Worm (Caenorhabditis elegans): Measurements from ENCODE around the gene C54D10.5.
A peak's percentile ranks its signal among the peaks of the same experiment; 100 is the strongest.

C54D10.5 gene

DNA sequence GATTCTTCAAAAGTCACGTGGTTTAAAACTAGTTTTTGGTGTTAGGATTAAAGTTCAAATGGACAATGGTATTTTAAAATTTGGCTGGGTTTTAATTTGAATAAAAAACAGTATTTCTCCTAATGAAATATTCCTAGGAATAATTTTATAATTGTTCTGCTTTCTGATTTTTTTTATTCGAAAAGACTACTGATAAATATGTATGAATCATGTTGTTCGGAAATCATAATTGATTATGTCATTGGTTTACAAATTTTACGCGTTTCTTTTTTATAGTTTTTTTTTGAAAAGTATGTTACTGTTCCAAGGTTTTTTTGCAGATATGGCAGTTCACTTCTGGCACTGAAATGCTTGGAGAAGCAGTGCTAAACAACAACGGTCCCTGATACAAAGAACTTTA, 39.2 kb downstream of the C54D10.5 start, which contains the start of gene F28C1.3:
Gene F28C1.3 (plus strand): TSS at position 301 of the 400 bp plus-strand sequence.
- no peak for TF ChIP-seq tlp-1 (tag; optimal IDR thresholded peaks at IDR 0.05)
- no peak for TF ChIP-seq lin-39 (tag; optimal IDR thresholded peaks at IDR 0.05)
- TF ChIP-seq zag-1 (tag; optimal IDR thresholded peaks at IDR 0.05): no peak
- no peak for TF ChIP-seq ama-1 (optimal IDR thresholded peaks at IDR 0.05)
- no peak for TF ChIP-seq ztf-11 (tag; optimal IDR thresholded peaks at IDR 0.05)
- TF ChIP-seq ceh-88 (GFP tag; IDR thresholded peaks at IDR 0.05): no peak
- TF ChIP-seq efl-1 (optimal IDR thresholded peaks at IDR 0.05): no peak
- no peak for TF ChIP-seq efl-1 (GFP tag; optimal IDR thresholded peaks at IDR 0.05 in 1 of 2)
- TF ChIP-seq lin-15B (tag; optimal IDR thresholded peaks at IDR 0.05): no peak
- no peak for TF ChIP-seq hlh-17 (GFP tag; optimal IDR thresholded peaks at IDR 0.05; ENCODE audit: borderline replicate concordance)
- TF ChIP-seq unc-130 (tag; optimal IDR thresholded peaks at IDR 0.05): no peak
- no peak for TF ChIP-seq efl-3 (GFP tag; optimal IDR thresholded peaks at IDR 0.05)
- TF ChIP-seq aha-1 (tag; optimal IDR thresholded peaks at IDR 0.05): no peak
- no peak for TF ChIP-seq xbp-1 (tag; optimal IDR thresholded peaks at IDR 0.05)

DNA sequence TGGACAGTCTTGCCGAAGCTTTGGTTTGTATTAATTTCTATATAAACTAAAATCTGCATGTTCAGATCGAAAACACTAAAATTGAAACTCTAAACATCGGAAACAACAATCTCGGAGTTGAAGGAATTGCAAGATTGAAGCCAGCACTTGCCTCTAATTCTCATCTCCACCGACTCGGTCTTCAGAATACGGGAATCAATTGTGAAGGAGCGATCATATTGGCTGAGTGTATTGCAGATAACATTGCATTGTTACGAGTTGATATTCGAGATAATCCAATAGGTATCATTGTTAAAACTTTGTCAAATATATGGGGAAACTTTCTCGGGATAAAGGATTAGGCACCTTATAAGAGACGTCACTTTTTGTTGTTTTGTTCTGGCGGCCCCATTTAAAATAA, 41.2 kb downstream of the C54D10.5 start:
- TF ChIP-seq F16B12.6 (tag; optimal IDR thresholded peaks at IDR 0.05) (no peak), nhr-19 (GFP tag; conservative IDR thresholded peaks at IDR 0.05) (no peak), ceh-82 (tag; optimal IDR thresholded peaks at IDR 0.05) (no peak), sup-37 (GFP tag; optimal IDR thresholded peaks at IDR 0.05) (no peak), tbx-2 (tag; optimal IDR thresholded peaks at IDR 0.05) (no peak), fkh-8 (tag; optimal IDR thresholded peaks at IDR 0.05) (no peak), ces-1 (GFP tag; optimal IDR thresholded peaks at IDR 0.05) (no peak), efl-1 (optimal IDR thresholded peaks at IDR 0.05) (no peak), efl-1 (GFP tag; optimal IDR thresholded peaks at IDR 0.05 in 1 of 2) (no peak)

DNA sequence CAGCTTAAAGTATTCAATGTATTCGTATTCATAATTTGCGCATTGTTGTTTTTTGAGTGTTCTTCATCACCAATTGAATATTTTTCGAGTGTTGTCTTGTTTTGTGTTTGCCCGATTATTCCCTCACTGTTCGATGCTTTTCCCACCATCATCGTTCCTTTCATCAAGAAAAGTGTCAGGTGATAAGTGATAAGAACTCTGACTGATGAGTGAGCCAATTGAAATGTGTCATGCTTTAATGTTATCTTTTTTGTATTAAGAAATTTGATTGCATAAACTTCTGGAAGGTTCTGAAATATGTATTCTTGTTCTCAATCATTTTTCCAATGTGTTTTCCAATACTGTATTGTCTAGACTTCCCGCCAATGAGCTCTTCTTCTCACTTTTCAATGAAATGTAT, 46.2 kb downstream of the C54D10.5 start:
- no peak for TF ChIP-seq aha-1 (tag; optimal IDR thresholded peaks at IDR 0.05)
- TF ChIP-seq elt-2 (tag; optimal IDR thresholded peaks at IDR 0.05): peak; percentile 74
- peak in 1 of 2 experiments; percentile 13 for TF ChIP-seq lin-35 (GFP tag; optimal IDR thresholded peaks at IDR 0.05)
- no peak for TF ChIP-seq ceh-90 (tag; optimal IDR thresholded peaks at IDR 0.05)
- no peak for TF ChIP-seq nhr-85 (tag)

DNA sequence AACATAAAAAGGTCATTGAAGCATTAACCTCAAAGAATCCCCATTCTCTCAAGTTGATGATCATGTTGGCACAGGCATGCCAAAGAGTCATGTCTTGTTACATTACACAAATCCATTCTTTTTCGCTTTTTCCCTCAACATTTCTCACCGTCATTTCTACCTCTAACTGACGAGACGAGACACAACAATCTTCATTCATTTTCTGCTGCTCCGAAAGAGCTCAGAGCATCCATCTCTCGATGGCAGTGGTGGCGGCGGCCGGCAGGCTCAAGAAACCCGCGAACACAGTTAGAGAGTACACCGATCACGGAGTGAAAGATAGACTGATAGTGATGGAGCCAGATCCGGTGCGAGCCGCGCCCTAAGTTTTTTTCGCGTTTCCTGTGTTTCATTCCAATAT, 48.0 kb downstream of the C54D10.5 start:
- TF ChIP-seq unc-30 (tag; optimal IDR thresholded peaks at IDR 0.05) (no peak), snu-23 (GFP tag; optimal IDR thresholded peaks at IDR 0.05) (peak; percentile 23), rnt-1 (tag; optimal IDR thresholded peaks at IDR 0.05) (peak; percentile 61), skn-1 (tag; optimal IDR thresholded peaks at IDR 0.05) (no peak), blmp-1 (tag; optimal IDR thresholded peaks at IDR 0.05) (no peak), nhr-19 (GFP tag; conservative IDR thresholded peaks at IDR 0.05) (0 out of 2 replicates have a peak, but pooled peaks have one; percentile 10), tbx-2 (tag; optimal IDR thresholded peaks at IDR 0.05) (no peak), pag-3 (tag; optimal IDR thresholded peaks at IDR 0.05; ENCODE audit: borderline replicate concordance, insufficient read depth) (peak; percentile 99), lir-3 (tag; optimal IDR thresholded peaks at IDR 0.05; ENCODE audit: poor library complexity) (no peak), mef-2 (tag; optimal IDR thresholded peaks at IDR 0.05) (no peak), unc-62 (GFP tag; optimal IDR thresholded peaks at IDR 0.05) (no peak), nhr-71 (tag; optimal IDR thresholded peaks at IDR 0.05) (peak; percentile 41), lin-14 (GFP tag; optimal IDR thresholded peaks at IDR 0.05) (peak; percentile 70), snpc-4 (tag; optimal IDR thresholded peaks at IDR 0.05) (no peak), dpl-1 (GFP tag; optimal IDR thresholded peaks at IDR 0.05) (no peak), ces-1 (GFP tag; optimal IDR thresholded peaks at IDR 0.05) (no peak), unc-130 (tag; optimal IDR thresholded peaks at IDR 0.05) (peak; percentile 10), egl-13 (tag; optimal IDR thresholded peaks at IDR 0.05) (no peak), lin-35 (GFP tag; optimal IDR thresholded peaks at IDR 0.05) (peak in 1 of 2 experiments; percentile 9)

Measured in whole organism, L1 larva.